Worm (Caenorhabditis elegans) whole organism, L4 larva: ENCODE measurements around the gene T27E4.5.
A peak's percentile ranks its signal among the peaks of the same experiment; 100 is the strongest.

Experiments used
- F10B5.3 ChIP-seq: sonication (generic microtip); optimal IDR thresholded peaks from 2 replicates; lab custom pipeline; 2016; ENCODE audit warnings: mild to moderate bottlenecking, missing genetic modification characterization, missing compliant biosample characterization
- T20F7.1 ChIP-seq: fragments of 200-800 bp; sonication (Bioruptor generic); optimal IDR thresholded peaks from 2 replicates; lab custom pipeline; 2018; ENCODE audit warnings: mild to moderate bottlenecking, missing genetic modification characterization, missing compliant biosample characterization
- Y105C5A.15 ChIP-seq: fragments of 200-800 bp; sonication (Bioruptor generic); IDR thresholded peaks from 2 replicates; pipeline ENCODE4 v1.3.6; 2022; ENCODE audit warnings: missing genetic modification characterization, missing compliant biosample characterization
- aly-2 ChIP-seq: sonication (generic microtip); optimal IDR thresholded peaks from 2 replicates; lab custom pipeline; 2018; ENCODE audit warnings: missing biosample characterization, missing genetic modification characterization
- ama-1 ChIP-seq: fragments of 150-350 bp; optimal IDR thresholded peaks from 2 replicates; lab custom pipeline; 2014; ENCODE audit warnings: inconsistent platforms, mixed read lengths
- arid-1 ChIP-seq: fragments of 200-800 bp; sonication (Bioruptor generic); conservative IDR thresholded peaks from 2 replicates; pipeline ENCODE4 v1.3.6; 2022; ENCODE audit warnings: missing genetic modification reagents, missing genetic modification characterization, missing compliant biosample characterization
- ceh-20 ChIP-seq: fragments of 200-800 bp; sonication (Bioruptor generic); IDR thresholded peaks from 2 replicates; pipeline ENCODE4 v1.3.6; 2022; ENCODE audit warnings: missing genetic modification reagents, missing genetic modification characterization, missing compliant biosample characterization
- ceh-44 ChIP-seq: fragments of 200-800 bp; sonication (Bioruptor generic); IDR thresholded peaks from 2 replicates; pipeline ENCODE4 v1.3.6; 2022; ENCODE audit warnings: missing genetic modification reagents, missing genetic modification characterization, missing compliant biosample characterization
- ces-1 ChIP-seq: fragments of 150-350 bp; sonication (generic microtip); optimal IDR thresholded peaks from 4 replicates; lab custom pipeline; 2014; ENCODE audit warnings: missing biosample characterization, missing genetic modification reagents, missing genetic modification characterization
- cey-2 ChIP-seq: sonication (generic microtip); optimal IDR thresholded peaks from 3 replicates; lab custom pipeline; 2017; ENCODE audit warnings: missing genetic modification characterization, mild to moderate bottlenecking, missing compliant biosample characterization, antibody characterized with exemption, borderline replicate concordance; ENCODE audit not compliant: insufficient read depth
- daf-16 ChIP-seq, 3 experiments: sonication (generic microtip); optimal IDR thresholded peaks; 2 replicates each; lab custom pipeline; 2016 to 2017; ENCODE audit warnings: missing genetic modification characterization in 3 of 3, missing genetic modification reagents in 3 of 3, mild to moderate bottlenecking in 2 of 3, missing compliant biosample characterization in 2 of 3, missing biosample characterization in 1 of 3, moderate library complexity in 1 of 3
- dmd-6 ChIP-seq: fragments of 200-800 bp; sonication (Bioruptor generic); IDR thresholded peaks from 2 replicates; pipeline ENCODE4 v1.3.6; 2022; ENCODE audit warnings: missing genetic modification reagents, missing genetic modification characterization, missing compliant biosample characterization
- fkh-10 ChIP-seq: fragments of 150-350 bp; optimal IDR thresholded peaks from 2 replicates; lab custom pipeline; 2014; ENCODE audit warnings: missing biosample characterization, missing genetic modification reagents, missing genetic modification characterization
- hif-1 ChIP-seq, 2 experiments: sonication (generic microtip); optimal IDR thresholded peaks; 2 replicates each; lab custom pipeline; 2016 to 2017; ENCODE audit warnings: missing compliant biosample characterization in 2 of 2, missing genetic modification characterization in 2 of 2, missing genetic modification reagents in 2 of 2, missing genotype in 2 of 2, mild to moderate bottlenecking in 1 of 2
- hlh-11 ChIP-seq: fragments of 200-800 bp; sonication (Bioruptor generic); optimal IDR thresholded peaks from 2 replicates; lab custom pipeline; 2018; ENCODE audit warnings: mild to moderate bottlenecking, missing genetic modification characterization, missing compliant biosample characterization
- hlh-30 ChIP-seq: sonication (generic microtip); optimal IDR thresholded peaks from 2 replicates; lab custom pipeline; 2017; ENCODE audit warnings: antibody characterized with exemption, mild to moderate bottlenecking, missing genetic modification characterization, missing compliant biosample characterization; ENCODE audit not compliant: insufficient read depth
- hmg-1.1 ChIP-seq: fragments of 200-800 bp; sonication (Bioruptor generic); IDR thresholded peaks from 2 replicates; pipeline ENCODE4 v1.3.6; 2022; ENCODE audit warnings: missing genetic modification reagents, missing genetic modification characterization, missing compliant biosample characterization
- jun-1 ChIP-seq: fragments of 150-350 bp; optimal IDR thresholded peaks from 2 replicates; lab custom pipeline; 2014; ENCODE audit warnings: missing biosample characterization, missing genetic modification reagents, missing genetic modification characterization
- lin-1 ChIP-seq: fragments of 200-800 bp; sonication (Bioruptor generic); IDR thresholded peaks from 2 replicates; pipeline ENCODE4 v1.3.6; 2022; ENCODE audit warnings: missing genetic modification reagents, missing genetic modification characterization, missing compliant biosample characterization
- lin-13 ChIP-seq: fragments of 150-350 bp; optimal IDR thresholded peaks from 2 replicates; lab custom pipeline; 2014; ENCODE audit warnings: missing biosample characterization, missing genetic modification reagents, missing genetic modification characterization
- lin-38 ChIP-seq: fragments of 200-800 bp; sonication (Bioruptor generic); IDR thresholded peaks from 2 replicates; pipeline ENCODE4 v1.3.6; 2022; ENCODE audit warnings: missing genetic modification reagents, missing genetic modification characterization, missing compliant biosample characterization
- lin-39 ChIP-seq: fragments of 150-350 bp; optimal IDR thresholded peaks from 2 replicates; lab custom pipeline; 2014; ENCODE audit warnings: missing biosample characterization, missing genetic modification reagents, missing genetic modification characterization
- lsy-2 ChIP-seq, 2 experiments: fragments of 150-350 bp in 1 of 2; sonication (generic microtip) in 1 of 2; optimal IDR thresholded peaks; 2 replicates each; lab custom pipeline; 2014 to 2017; ENCODE audit warnings: missing biosample characterization in 2 of 2, missing genetic modification characterization in 2 of 2
- mdl-1 ChIP-seq, 2 experiments: fragments of 150-350 bp in 1 of 2; sonication (generic microtip) in 1 of 2; optimal IDR thresholded peaks; 2 replicates each; lab custom pipeline; 2014 to 2017; ENCODE audit warnings: missing biosample characterization in 2 of 2, missing genetic modification characterization in 2 of 2
- mxl-2 ChIP-seq: fragments of 200-800 bp; sonication (Bioruptor generic); conservative IDR thresholded peaks from 2 replicates; pipeline ENCODE4 v1.3.6; 2022; ENCODE audit warnings: missing genetic modification reagents, missing genetic modification characterization, missing compliant biosample characterization
- mxl-3 ChIP-seq: fragments of 200-800 bp; sonication (Bioruptor generic); optimal IDR thresholded peaks from 2 replicates; lab custom pipeline; 2018; ENCODE audit warnings: mild to moderate bottlenecking, missing genetic modification characterization, missing compliant biosample characterization
- nhr-10 ChIP-seq: fragments of 150-350 bp; optimal IDR thresholded peaks from 2 replicates; lab custom pipeline; 2014; ENCODE audit warnings: missing biosample characterization, missing genetic modification characterization
- nhr-102 ChIP-seq: sonication (generic microtip); optimal IDR thresholded peaks from 2 replicates; lab custom pipeline; 2016; ENCODE audit warnings: mild to moderate bottlenecking, missing genetic modification characterization, moderate library complexity, missing compliant biosample characterization
- nhr-25 ChIP-seq: sonication (generic microtip); optimal IDR thresholded peaks from 2 replicates; lab custom pipeline; 2017; ENCODE audit warnings: missing genetic modification characterization, mild to moderate bottlenecking, missing compliant biosample characterization, antibody characterized with exemption, moderate library complexity, borderline replicate concordance; ENCODE audit not compliant: insufficient read depth
- nhr-28 ChIP-seq: fragments of 150-350 bp; optimal IDR thresholded peaks from 2 replicates; lab custom pipeline; 2014; ENCODE audit warnings: missing biosample characterization, missing genetic modification characterization
- nhr-42 ChIP-seq: fragments of 200-800 bp; sonication (Bioruptor generic); IDR thresholded peaks from 2 replicates; pipeline ENCODE4 v1.3.6; 2022; ENCODE audit warnings: missing genetic modification characterization, missing compliant biosample characterization
- nhr-77 ChIP-seq: fragments of 150-350 bp; optimal IDR thresholded peaks from 2 replicates; lab custom pipeline; 2014; ENCODE audit warnings: missing biosample characterization, missing genetic modification characterization
- php-3 ChIP-seq: fragments of 200-800 bp; sonication (Bioruptor generic); IDR thresholded peaks from 2 replicates; pipeline ENCODE4 v1.3.6; 2022; ENCODE audit warnings: missing genetic modification reagents, missing genetic modification characterization, missing compliant biosample characterization
- rbr-2 ChIP-seq: sonication (generic microtip); optimal IDR thresholded peaks from 2 replicates; lab custom pipeline; 2016; ENCODE audit warnings: missing genotype, missing genetic modification characterization, missing compliant biosample characterization
- sdz-12 ChIP-seq: fragments of 200-800 bp; sonication (Bioruptor generic); optimal IDR thresholded peaks from 2 replicates; lab custom pipeline; 2018; ENCODE audit warnings: mild to moderate bottlenecking, missing genetic modification characterization, missing compliant biosample characterization
- set-16 ChIP-seq: fragments of 200-800 bp; sonication (Bioruptor generic); IDR thresholded peaks from 2 replicates; pipeline ENCODE4 v1.3.6; 2022; ENCODE audit warnings: missing genetic modification reagents, missing genetic modification characterization, missing compliant biosample characterization
- spr-3 ChIP-seq: fragments of 200-800 bp; sonication (Bioruptor generic); optimal IDR thresholded peaks from 2 replicates; lab custom pipeline; 2018; ENCODE audit warnings: mild to moderate bottlenecking, missing genetic modification characterization, missing compliant biosample characterization
- tag-97 ChIP-seq: fragments of 200-800 bp; sonication (Bioruptor generic); IDR thresholded peaks from 2 replicates; pipeline ENCODE4 v1.3.6; 2022; ENCODE audit warnings: missing genetic modification characterization, missing compliant biosample characterization
- unc-39 ChIP-seq: sonication (generic microtip); optimal IDR thresholded peaks from 2 replicates; lab custom pipeline; 2017; ENCODE audit warnings: missing biosample characterization, missing genetic modification characterization
- unc-62 ChIP-seq, 3 experiments: fragments of 150-350 bp in 1 of 3; sonication (generic microtip); optimal IDR thresholded peaks in 2 of 3; peaks in 1 of 3; 1 replicate in 1 of 3; 2 replicates in 2 of 3; lab custom pipeline; 2014 to 2017; ENCODE audit warnings: missing biosample characterization in 3 of 3, missing genetic modification characterization in 3 of 3, missing genetic modification reagents in 3 of 3, missing genotype in 1 of 3
- vab-7 ChIP-seq: fragments of 200-800 bp; sonication (Bioruptor generic); IDR thresholded peaks from 2 replicates; pipeline ENCODE4 v1.3.6; 2022; ENCODE audit warnings: missing genetic modification reagents, missing genetic modification characterization, missing compliant biosample characterization
- zfp-3 ChIP-seq: fragments of 200-800 bp; sonication (Bioruptor generic); conservative IDR thresholded peaks from 2 replicates; pipeline ENCODE4 v1.3.6; 2022; ENCODE audit warnings: missing genetic modification reagents, missing genetic modification characterization, missing compliant biosample characterization
- zip-2 ChIP-seq: fragments of 150-350 bp; optimal IDR thresholded peaks from 2 replicates; lab custom pipeline; 2014; ENCODE audit warnings: missing biosample characterization, missing genetic modification characterization

Gene T27E4.5

DNA sequence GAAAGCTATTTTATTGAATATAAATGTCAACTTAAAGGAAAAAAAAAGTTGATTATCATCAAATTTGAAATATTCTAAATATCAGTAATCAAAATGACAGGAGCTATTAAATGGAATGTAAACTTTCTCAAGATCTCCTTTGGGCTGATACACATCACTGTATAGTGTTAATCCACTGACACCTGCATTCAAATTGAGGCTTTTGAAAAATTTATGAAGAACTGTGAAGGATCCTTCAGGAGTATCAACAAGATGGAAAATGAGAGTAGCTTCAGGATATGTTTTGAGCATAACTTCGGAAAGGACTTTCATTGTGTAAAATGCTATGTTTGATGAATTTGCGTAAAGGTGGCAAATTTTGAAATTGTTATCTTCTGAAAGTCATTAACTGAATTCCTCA is 27.6 kb upstream of the T27E4.5 start (continued):
- TF ChIP-seq mdl-1 (tag; optimal IDR thresholded peaks at IDR 0.05; lab: Kevin White, UChicago) = no peak
- no peak for TF ChIP-seq nhr-28
- peak; percentile 39; the same call in 1 of the 2 replicates for TF ChIP-seq lin-38 (GFP tag; lab: Robert Waterston, UW)
- TF ChIP-seq tag-97 = no peak
- no peak for TF ChIP-seq hif-1 (tag; optimal IDR thresholded peaks at IDR 0.05; lab: Kevin White, UChicago)
- peak; percentile 63; the same call in 1 of the 2 replicates for TF ChIP-seq zfp-3
- no peak for TF ChIP-seq arid-1
- no peak for TF ChIP-seq ceh-20 (GFP tag; lab: Robert Waterston, UW)
- TF ChIP-seq unc-39 (tag; lab: Kevin White, UChicago) = no peak
- no peak for TF ChIP-seq sdz-12 (GFP tag; lab: Kevin White, UChicago)
- peak; percentile 17; the same call in 1 of the 2 replicates for TF ChIP-seq php-3 (GFP tag; lab: Robert Waterston, UW)
- no peak for TF ChIP-seq fkh-10
- no peak for TF ChIP-seq Y105C5A.15 (GFP tag; lab: Robert Waterston, UW)
- no peak for TF ChIP-seq T20F7.1 (GFP tag; lab: Kevin White, UChicago)
- TF ChIP-seq, all 104 proteins: peak for 7

DNA sequence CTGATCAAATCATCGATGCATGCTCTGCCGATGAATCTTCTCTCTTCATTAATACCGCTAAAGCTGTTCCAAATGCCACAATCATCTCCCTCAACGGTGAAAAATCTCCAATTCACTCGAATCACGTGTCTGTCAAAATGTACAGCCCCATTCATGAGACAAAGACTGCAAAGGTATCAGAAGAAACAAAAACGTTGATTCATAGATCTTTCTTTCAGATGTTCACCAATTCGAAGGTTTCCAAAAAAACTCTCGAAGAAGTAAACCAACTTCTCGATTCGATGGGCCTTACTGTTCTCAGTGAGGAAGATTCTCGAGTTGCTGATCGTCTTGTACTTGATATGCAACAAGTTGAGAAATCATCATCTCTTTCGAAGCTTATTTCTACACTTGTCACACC is 27.1 kb upstream of the T27E4.5 start:
- TF ChIP-seq mxl-3 (GFP tag; lab: Kevin White, UChicago) (peak; percentile 7), hlh-30 (tag; lab: Kevin White, UChicago) (peak; percentile 52), nhr-42 (GFP tag; lab: Robert Waterston, UW) (no peak), ama-1 (lab: Kevin White, UChicago) (peak; percentile 27)

DNA sequence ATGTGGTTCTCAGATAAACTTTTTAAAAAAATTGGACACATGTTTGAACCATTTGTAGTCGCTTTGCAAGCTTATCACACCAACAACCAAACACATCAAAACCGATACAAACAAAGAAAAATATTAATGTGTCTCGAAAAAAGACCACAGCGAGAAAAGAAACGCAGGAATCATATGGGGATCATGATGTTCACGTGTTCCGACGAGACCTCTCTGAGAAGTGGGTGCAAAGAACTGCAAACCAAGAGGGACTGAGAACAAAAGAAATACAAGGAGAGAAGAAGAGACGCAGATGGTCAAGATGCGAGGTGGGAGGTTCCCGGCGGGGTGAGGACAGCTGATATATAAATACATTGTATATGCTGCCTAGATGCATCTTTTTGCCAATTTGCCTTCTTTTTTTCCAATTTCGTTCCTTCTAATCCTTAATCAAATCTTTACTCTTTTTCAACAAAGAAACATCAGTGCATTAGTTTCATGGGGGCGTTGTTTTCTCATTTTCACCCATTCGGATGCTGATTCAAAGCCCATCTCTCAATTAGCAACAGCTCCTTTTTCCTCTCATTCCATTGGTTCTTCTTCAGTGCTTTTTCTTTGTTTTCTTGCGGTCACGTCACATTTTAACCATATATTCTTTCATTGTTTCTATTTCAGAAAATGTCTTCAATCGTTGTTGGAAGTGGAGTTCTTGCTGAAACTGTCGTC is 26.2 kb upstream of the T27E4.5 start, which contains the start of gene F21C10.10:
TSS of gene F21C10.10 (plus strand) at position 655 of the 705 bp plus-strand sequence.
- no peak for TF ChIP-seq F10B5.3 (tag; lab: Kevin White, UChicago)
- TF ChIP-seq zfp-3 = peak; percentile 40; the same call in 1 of the 2 replicates
- TF ChIP-seq nhr-25 (tag; lab: Kevin White, UChicago) = peak; percentile 59
- peak; percentile 55 to 81 for TF ChIP-seq lsy-2 (tag; optimal IDR thresholded peaks at IDR 0.05; lab: Kevin White, UChicago)
- TF ChIP-seq lin-13 (GFP tag; lab: Kevin White, UChicago) = peak; percentile 50
- peak; percentile 92 for TF ChIP-seq ceh-20 (GFP tag; lab: Robert Waterston, UW)
- TF ChIP-seq nhr-28 = peak; percentile 98
- no peak for TF ChIP-seq aly-2 (tag; lab: Kevin White, UChicago)
- TF ChIP-seq ces-1 (GFP tag; lab: Kevin White, UChicago) = no peak
- no peak for TF ChIP-seq ceh-44
- TF ChIP-seq hmg-1.1 = peak; percentile 63
- TF ChIP-seq lin-1 (GFP tag; lab: Robert Waterston, UW) = peak; percentile 62; the same call in 1 of the 2 replicates
- TF ChIP-seq unc-62 (GFP tag; optimal IDR thresholded peaks at IDR 0.05 in 1 of 2; lab: Kevin White, UChicago) = peak in 1 of 2 experiments; percentile 98
- no peak for TF ChIP-seq unc-62 (tag; optimal IDR thresholded peaks at IDR 0.05; lab: Kevin White, UChicago)
- peak; percentile 45 for TF ChIP-seq lin-38 (GFP tag; lab: Robert Waterston, UW)
- TF ChIP-seq spr-3 (GFP tag; lab: Kevin White, UChicago) = peak; percentile 49
- peak; percentile 99 for TF ChIP-seq dmd-6 (GFP tag; lab: Robert Waterston, UW)
- peak; percentile 99 for TF ChIP-seq hlh-11 (tag; lab: Kevin White, UChicago)
- peak; percentile 98 for TF ChIP-seq mxl-2 (GFP tag; lab: Robert Waterston, UW)
- peak; percentile 31 for TF ChIP-seq zip-2 (tag; lab: Kevin White, UChicago)
- TF ChIP-seq nhr-102 (tag; lab: Kevin White, UChicago) = peak; percentile 93
- peak; percentile 59 for TF ChIP-seq set-16 (GFP tag; lab: Robert Waterston, UW)
- TF ChIP-seq vab-7 (GFP tag; lab: Robert Waterston, UW) = no peak
- no peak for TF ChIP-seq lin-39
- peak; percentile 61 to 92 for TF ChIP-seq daf-16 (GFP tag; optimal IDR thresholded peaks at IDR 0.05; lab: Kevin White, UChicago)
- TF ChIP-seq daf-16 (tag; optimal IDR thresholded peaks at IDR 0.05; lab: Kevin White, UChicago) = peak; percentile 91
- peak; percentile 85 for TF ChIP-seq nhr-10 (tag; lab: Kevin White, UChicago)
- 0 out of 2 replicates have a peak, but pooled peaks have one; percentile 8 for TF ChIP-seq arid-1
- peak; percentile 59 for TF ChIP-seq jun-1 (tag; lab: Kevin White, UChicago)
- peak; percentile 66 for TF ChIP-seq rbr-2 (tag; lab: Kevin White, UChicago)
- TF ChIP-seq cey-2 (tag; lab: Kevin White, UChicago) = peak; percentile 95
- peak; percentile 77 to 96 for TF ChIP-seq mdl-1 (tag; optimal IDR thresholded peaks at IDR 0.05; lab: Kevin White, UChicago)
- peak; percentile 87 for TF ChIP-seq nhr-77 (tag; lab: Kevin White, UChicago)
- TF ChIP-seq T20F7.1 (GFP tag; lab: Kevin White, UChicago) = peak; percentile 68
